Worm (Caenorhabditis elegans) whole organism, young adult: Measurements from ENCODE around the gene E02H1.5.

Source experiments
- B0019.2 ChIP-seq: fragments of 200-800 bp; sonication (Bioruptor generic); conservative IDR thresholded peaks from 2 replicates; pipeline ENCODE4 v1.3.6; 2022; ENCODE audit warnings: missing genetic modification reagents, missing genetic modification characterization, missing compliant biosample characterization
- B0035.1 ChIP-seq: sonication (generic microtip); optimal IDR thresholded peaks from 2 replicates; lab custom pipeline; 2016; ENCODE audit warnings: missing genetic modification characterization, mild to moderate bottlenecking, missing compliant biosample characterization, missing genotype, missing genetic modification reagents
- B0261.1 ChIP-seq: sonication (generic microtip); optimal IDR thresholded peaks from 2 replicates; lab custom pipeline; 2016; ENCODE audit warnings: mild to moderate bottlenecking, missing genetic modification characterization, moderate library complexity, missing compliant biosample characterization
- C06A6.2 ChIP-seq: fragments of 200-800 bp; sonication (Bioruptor generic); conservative IDR thresholded peaks from 2 replicates; pipeline ENCODE4 v1.3.6; 2022; ENCODE audit warnings: missing genetic modification characterization, missing compliant biosample characterization
- C17E4.6 ChIP-seq: fragments of 200-800 bp; sonication (Bioruptor generic); IDR thresholded peaks from 2 replicates; pipeline ENCODE4 v1.3.6; 2022; ENCODE audit warnings: missing genetic modification reagents, missing genetic modification characterization, missing compliant biosample characterization
- F22D6.2 ChIP-seq: sonication (generic microtip); optimal IDR thresholded peaks from 2 replicates; lab custom pipeline; 2016; ENCODE audit warnings: mild to moderate bottlenecking, missing genetic modification characterization, missing compliant biosample characterization
- F23B12.7 ChIP-seq: sonication (generic microtip); optimal IDR thresholded peaks from 2 replicates; lab custom pipeline; 2017; ENCODE audit warnings: missing genetic modification characterization, mild to moderate bottlenecking, missing compliant biosample characterization, antibody characterized with exemption, moderate library complexity; ENCODE audit not compliant: insufficient read depth
- F33H1.4 ChIP-seq: fragments of 200-800 bp; sonication (Bioruptor generic); IDR thresholded peaks from 2 replicates; pipeline ENCODE4 v1.3.6; 2022; ENCODE audit warnings: missing genetic modification reagents, missing genetic modification characterization, missing compliant biosample characterization
- F57C9.4 ChIP-seq: sonication (generic microtip); optimal IDR thresholded peaks from 2 replicates; lab custom pipeline; 2017; ENCODE audit warnings: mild to moderate bottlenecking, missing genetic modification characterization, missing compliant biosample characterization
- Y56A3A.18 ChIP-seq: fragments of 200-800 bp; sonication (Bioruptor generic); IDR thresholded peaks from 2 replicates; pipeline ENCODE4 v1.3.6; 2022; ENCODE audit warnings: missing genetic modification reagents, missing genetic modification characterization, missing compliant biosample characterization
- Y79H2A.3 ChIP-seq: fragments of 200-800 bp; sonication (Bioruptor generic); conservative IDR thresholded peaks from 2 replicates; pipeline ENCODE4 v1.3.6; 2022; ENCODE audit warnings: missing genetic modification reagents, missing genetic modification characterization, missing compliant biosample characterization
- akir-1 ChIP-seq: fragments of 200-800 bp; sonication (Bioruptor generic); optimal IDR thresholded peaks from 2 replicates; lab custom pipeline; 2018; ENCODE audit warnings: mild to moderate bottlenecking, missing genetic modification characterization, moderate library complexity, missing compliant biosample characterization
- ama-1 ChIP-seq, 3 experiments: fragments of 150-350 bp in 1 of 3; sonication (generic microtip) in 2 of 3; optimal IDR thresholded peaks; 2 replicates each; lab custom pipeline; 2014 to 2018; ENCODE audit warnings: missing biosample characterization in 2 of 3, missing genetic modification characterization in 2 of 3, missing genetic modification reagents in 2 of 3
- atf-7 ChIP-seq: sonication (generic microtip); optimal IDR thresholded peaks from 2 replicates; lab custom pipeline; 2017; ENCODE audit warnings: mild to moderate bottlenecking, missing genetic modification characterization, missing compliant biosample characterization
- athp-1 ChIP-seq: sonication (generic microtip); optimal IDR thresholded peaks from 2 replicates; lab custom pipeline; 2017; ENCODE audit warnings: mild to moderate bottlenecking, missing genetic modification characterization, missing compliant biosample characterization
- attf-6 ChIP-seq: fragments of 200-800 bp; sonication (Bioruptor generic); IDR thresholded peaks from 2 replicates; pipeline ENCODE4 v1.3.6; 2022; ENCODE audit warnings: missing genetic modification reagents, missing genetic modification characterization, missing compliant biosample characterization
- cebp-2 ChIP-seq: fragments of 200-800 bp; sonication (Bioruptor generic); IDR thresholded peaks from 2 replicates; pipeline ENCODE4 v1.3.6; 2022; ENCODE audit warnings: missing genetic modification characterization, missing compliant biosample characterization
- ceh-100 ChIP-seq: fragments of 200-800 bp; sonication (Bioruptor generic); IDR thresholded peaks from 2 replicates; pipeline ENCODE4 v1.3.6; 2022; ENCODE audit warnings: missing genetic modification reagents, missing genetic modification characterization, missing compliant biosample characterization
- ceh-27 ChIP-seq: fragments of 200-800 bp; sonication (Bioruptor generic); optimal IDR thresholded peaks from 2 replicates; lab custom pipeline; 2018; ENCODE audit warnings: mild to moderate bottlenecking, missing genetic modification characterization, moderate library complexity, missing compliant biosample characterization
- dpff-1 ChIP-seq: sonication (generic microtip); optimal IDR thresholded peaks from 2 replicates; lab custom pipeline; 2017; ENCODE audit warnings: mild to moderate bottlenecking, missing genetic modification characterization, missing compliant biosample characterization
- dpl-1 ChIP-seq: fragments of 150-350 bp; optimal IDR thresholded peaks from 2 replicates; lab custom pipeline; 2014; ENCODE audit warnings: missing biosample characterization, missing genetic modification reagents, missing genetic modification characterization
- egl-18 ChIP-seq: fragments of 200-800 bp; sonication (Bioruptor generic); IDR thresholded peaks from 2 replicates; pipeline ENCODE4 v1.3.6; 2022; ENCODE audit warnings: missing genetic modification reagents, missing genetic modification characterization, missing compliant biosample characterization
- ets-4 ChIP-seq: fragments of 200-800 bp; sonication (Bioruptor generic); optimal IDR thresholded peaks from 2 replicates; lab custom pipeline; 2018; ENCODE audit warnings: mild to moderate bottlenecking, missing genetic modification characterization, missing compliant biosample characterization
- fkh-3 ChIP-seq: sonication (generic microtip); optimal IDR thresholded peaks from 2 replicates; lab custom pipeline; 2016; ENCODE audit warnings: mild to moderate bottlenecking, missing genetic modification characterization, missing compliant biosample characterization
- let-607 ChIP-seq, 2 experiments: fragments of 200-800 bp in 1 of 2; sonication (Bioruptor generic) in 1 of 2; sonication (generic microtip) in 1 of 2; optimal IDR thresholded peaks; 2 replicates each; lab custom pipeline; 2016 to 2018; ENCODE audit warnings: mild to moderate bottlenecking in 2 of 2, missing compliant biosample characterization in 2 of 2, missing genetic modification characterization in 2 of 2, moderate library complexity in 2 of 2, missing genotype in 1 of 2
- lin-35 ChIP-seq, 3 experiments: fragments of 150-350 bp in 2 of 3; sonication (generic microtip) in 1 of 3; optimal IDR thresholded peaks; 2 replicates each; lab custom pipeline; 2014 to 2018; ENCODE audit warnings: missing biosample characterization in 3 of 3, missing genetic modification characterization in 3 of 3, missing genetic modification reagents in 3 of 3
- lin-40 ChIP-seq: sonication (generic microtip); optimal IDR thresholded peaks from 2 replicates; lab custom pipeline; 2016; ENCODE audit warnings: missing genetic modification characterization, mild to moderate bottlenecking, missing compliant biosample characterization, missing genotype, missing genetic modification reagents
- lir-1 ChIP-seq: fragments of 200-800 bp; sonication (Bioruptor generic); conservative IDR thresholded peaks from 2 replicates; pipeline ENCODE4 v1.3.6; 2022; ENCODE audit warnings: missing genetic modification reagents, missing genetic modification characterization, missing compliant biosample characterization
- lsy-27 ChIP-seq: sonication (generic microtip); optimal IDR thresholded peaks from 2 replicates; lab custom pipeline; 2017; ENCODE audit warnings: missing genetic modification characterization, mild to moderate bottlenecking, missing compliant biosample characterization, antibody characterized with exemption, missing genotype, borderline replicate concordance; ENCODE audit not compliant: insufficient read depth
- madf-6 ChIP-seq: fragments of 200-800 bp; sonication (Bioruptor generic); IDR thresholded peaks from 2 replicates; pipeline ENCODE4 v1.3.6; 2022; ENCODE audit warnings: missing genetic modification reagents, missing genetic modification characterization, missing compliant biosample characterization
- mcd-1 ChIP-seq: fragments of 200-800 bp; sonication (Bioruptor generic); IDR thresholded peaks from 2 replicates; pipeline ENCODE4 v1.3.6; 2022; ENCODE audit warnings: missing genetic modification reagents, missing genetic modification characterization, missing compliant biosample characterization
- nhr-90 ChIP-seq: sonication (generic microtip); optimal IDR thresholded peaks from 2 replicates; lab custom pipeline; 2016; ENCODE audit warnings: missing genotype, mild to moderate bottlenecking, missing genetic modification characterization, missing compliant biosample characterization
- pbrm-1 ChIP-seq: fragments of 200-800 bp; sonication (Bioruptor generic); IDR thresholded peaks from 2 replicates; pipeline ENCODE4 v1.3.6; 2022; ENCODE audit warnings: missing genetic modification reagents, missing genetic modification characterization, missing compliant biosample characterization
- pha-4 ChIP-seq: fragments of 150-350 bp; sonication (generic microtip); optimal IDR thresholded peaks from 2 replicates; lab custom pipeline; 2014; ENCODE audit warnings: missing biosample characterization, missing genetic modification reagents, missing genetic modification characterization
- rcor-1 ChIP-seq: fragments of 200-800 bp; sonication (Bioruptor generic); IDR thresholded peaks from 2 replicates; pipeline ENCODE4 v1.3.6; 2022; ENCODE audit warnings: missing genetic modification reagents, missing genetic modification characterization, missing compliant biosample characterization
- rec-8 ChIP-seq, 2 experiments: sonication (generic microtip); optimal IDR thresholded peaks; 2 replicates each; lab custom pipeline; 2016; ENCODE audit warnings: mild to moderate bottlenecking in 2 of 2, missing genetic modification characterization in 2 of 2, missing genetic modification reagents in 2 of 2, missing genotype in 2 of 2, missing biosample characterization in 1 of 2, missing compliant biosample characterization in 1 of 2, moderate library complexity in 1 of 2
- snpc-1.1 ChIP-seq: sonication (generic microtip); optimal IDR thresholded peaks from 2 replicates; lab custom pipeline; 2017; ENCODE audit warnings: missing genetic modification characterization, mild to moderate bottlenecking, missing compliant biosample characterization, antibody characterized with exemption, moderate library complexity, missing genotype, missing genetic modification reagents; ENCODE audit not compliant: insufficient read depth
- unc-130 ChIP-seq: sonication (generic microtip); optimal IDR thresholded peaks from 2 replicates; lab custom pipeline; 2016; ENCODE audit warnings: missing genetic modification reagents, missing genetic modification characterization, missing compliant biosample characterization
- zfh-2 ChIP-seq: fragments of 200-800 bp; sonication (Bioruptor generic); conservative IDR thresholded peaks from 2 replicates; pipeline ENCODE4 v1.3.6; 2022; ENCODE audit warnings: missing genetic modification reagents, missing genetic modification characterization, missing compliant biosample characterization
- ztf-26 ChIP-seq: sonication (generic microtip); optimal IDR thresholded peaks from 2 replicates; lab custom pipeline; 2017; ENCODE audit warnings: missing genetic modification characterization, missing compliant biosample characterization
- ztf-28 ChIP-seq: fragments of 200-800 bp; sonication (Bioruptor generic); IDR thresholded peaks from 2 replicates; pipeline ENCODE4 v1.3.6; 2022; ENCODE audit warnings: missing genetic modification reagents, missing genetic modification characterization, missing compliant biosample characterization
- ztf-3 ChIP-seq: fragments of 200-800 bp; sonication (Bioruptor generic); optimal IDR thresholded peaks from 2 replicates; lab custom pipeline; 2018; ENCODE audit warnings: mild to moderate bottlenecking, missing genetic modification characterization, missing compliant biosample characterization
- ztf-6 ChIP-seq: fragments of 200-800 bp; sonication (Bioruptor generic); IDR thresholded peaks from 2 replicates; pipeline ENCODE4 v1.3.6; 2022; ENCODE audit warnings: missing genetic modification reagents, missing genetic modification characterization, missing compliant biosample characterization

E02H1.5 gene

DNA sequence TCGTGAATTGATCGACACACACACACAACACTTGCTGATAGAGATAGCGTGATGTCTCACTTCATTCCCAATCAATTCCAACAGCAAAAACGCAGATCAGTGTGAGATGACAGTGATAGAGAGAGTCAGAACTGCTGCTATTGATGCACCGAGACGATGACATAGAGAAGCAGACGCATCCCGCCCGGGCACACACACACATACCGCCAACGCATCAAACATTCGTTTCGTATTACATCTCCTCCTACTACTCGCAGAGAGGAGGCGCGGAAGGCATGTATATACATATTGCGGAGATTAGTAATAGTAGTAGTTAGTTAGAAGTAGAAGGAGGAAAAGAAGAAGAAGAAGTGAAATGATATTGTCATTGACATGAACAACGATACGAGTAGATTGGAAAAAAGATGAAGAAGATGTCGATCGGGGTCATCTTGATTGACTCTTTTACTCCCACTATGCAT, 24.4 kb downstream of the E02H1.5 start (continued):
- TF ChIP-seq pha-4 (no peak), ets-4 (GFP tag; lab: Kevin White, UChicago) (peak; percentile 94), unc-130 (no peak), ztf-6 (GFP tag; lab: Robert Waterston, UW) (no peak), F23B12.7 (tag; lab: Kevin White, UChicago) (no peak), lin-40 (tag; lab: Kevin White, UChicago) (no peak), C17E4.6 (GFP tag; lab: Robert Waterston, UW) (no peak), atf-7 (peak; percentile 47), lir-1 (GFP tag; lab: Robert Waterston, UW) (no peak), ztf-26 (tag; lab: Kevin White, UChicago) (peak; percentile 27), lin-35 (GFP tag; optimal IDR thresholded peaks at IDR 0.05; lab: Kevin White, UChicago) (no peak), rec-8 (tag; optimal IDR thresholded peaks at IDR 0.05; lab: Kevin White, UChicago) (no peak), nhr-90 (peak; percentile 50), lsy-27 (no peak), attf-6 (GFP tag; lab: Robert Waterston, UW) (no peak), F57C9.4 (tag; lab: Kevin White, UChicago) (peak; percentile 43), fkh-3 (tag; lab: Kevin White, UChicago) (no peak), let-607 (tag; optimal IDR thresholded peaks at IDR 0.05; lab: Kevin White, UChicago) (peak; percentile 80 to 94), madf-6 (GFP tag; lab: Robert Waterston, UW) (no peak), akir-1 (GFP tag; lab: Kevin White, UChicago) (no peak), ceh-27 (no peak), dpff-1 (tag; lab: Kevin White, UChicago) (no peak), F22D6.2 (tag; lab: Kevin White, UChicago) (peak; percentile 5), egl-18 (GFP tag; lab: Robert Waterston, UW) (no peak), pbrm-1 (no peak), athp-1 (tag; lab: Kevin White, UChicago) (no peak), C06A6.2 (GFP tag; lab: Robert Waterston, UW) (0 out of 2 replicates have a peak, but pooled peaks have one; percentile 11), ceh-100 (GFP tag; lab: Robert Waterston, UW) (no peak), B0261.1 (tag; lab: Kevin White, UChicago) (no peak), ztf-3 (no peak), ztf-28 (GFP tag; lab: Robert Waterston, UW) (no peak), B0035.1 (tag; lab: Kevin White, UChicago) (no peak), Y79H2A.3 (GFP tag; lab: Robert Waterston, UW) (no peak), F33H1.4 (no peak), snpc-1.1 (tag; lab: Kevin White, UChicago) (no peak), cebp-2 (GFP tag; lab: Robert Waterston, UW) (no peak), rcor-1 (GFP tag; lab: Robert Waterston, UW) (no peak)
- TF ChIP-seq, all 124 proteins: peak for 27

DNA sequence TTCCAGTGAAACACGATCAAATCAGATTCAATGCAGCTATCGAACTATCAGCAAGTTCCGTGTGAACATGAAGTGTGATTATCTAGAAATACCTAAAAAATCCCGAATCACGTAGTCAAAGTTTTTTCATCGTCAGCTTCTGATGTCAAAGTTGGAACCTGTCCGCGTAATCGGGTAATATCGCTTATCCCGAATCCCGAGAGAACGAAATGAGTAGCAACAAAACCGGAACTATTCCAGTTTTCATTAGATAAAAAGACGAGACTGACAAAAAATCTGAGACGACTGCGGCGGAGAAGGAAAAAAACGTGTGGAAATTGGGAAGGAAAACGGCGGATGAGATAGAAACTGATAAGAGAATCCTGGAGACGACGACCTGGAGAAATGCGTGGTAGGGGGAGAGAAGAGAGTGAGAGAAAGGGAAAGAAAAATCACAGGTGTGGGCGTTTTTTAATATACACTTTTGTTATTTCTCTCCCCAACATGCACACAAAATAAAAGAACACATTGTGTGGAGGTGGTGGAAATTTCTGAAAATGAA, 25.0 kb downstream of the E02H1.5 start:
- 0 out of 2 replicates have a peak, but pooled peaks have one; percentile 8 for TF ChIP-seq mcd-1 (GFP tag; lab: Robert Waterston, UW)
- 0 out of 2 replicates have a peak, but pooled peaks have one; percentile 28 for TF ChIP-seq Y56A3A.18 (GFP tag; lab: Robert Waterston, UW)
- no peak for TF ChIP-seq B0019.2
- TF ChIP-seq ama-1 (optimal IDR thresholded peaks at IDR 0.05; lab: Kevin White, UChicago): peak; percentile 89
- TF ChIP-seq ama-1 (GFP tag; optimal IDR thresholded peaks at IDR 0.05; lab: Kevin White, UChicago): no peak
- no peak for TF ChIP-seq dpl-1 (GFP tag; lab: Kevin White, UChicago)
- no peak for TF ChIP-seq cebp-2 (GFP tag; lab: Robert Waterston, UW)
- no peak for TF ChIP-seq ztf-26 (tag; lab: Kevin White, UChicago)
- TF ChIP-seq zfh-2: peak; percentile 41; the same call in 1 of the 2 replicates
